Fruit fly (Drosophila melanogaster): Measurements from ENCODE around the gene Sec5.
A peak's percentile ranks its signal among the peaks of the same experiment; 100 is the strongest.

Gene Sec5

dm6 chr2L:3477057-3477755 lies 20.1 kb downstream of the Sec5 start:
- peak; percentile 5 for TF ChIP-seq CG17801 (GFP tag; optimal IDR thresholded peaks at IDR 0.05; ENCODE audit: partially characterized antibody)

dm6 chr2L:3478034-3478880 lies 21.2 kb downstream of the Sec5 start, which contains the start of gene Thor:
Thor (plus strand) TSS chr2L:3478434.
- TF ChIP-seq CG17801 (GFP tag; optimal IDR thresholded peaks at IDR 0.05; ENCODE audit: partially characterized antibody), result peak; percentile 75

- TF ChIP-seq CG17801 (GFP tag; optimal IDR thresholded peaks at IDR 0.05; ENCODE audit: partially characterized antibody), result no peak
Observed at dm6 chr2L:3479697-3480442, 22.8 kb downstream of the Sec5 start.

dm6 chr2L:3480443-3480839 lies 23.3 kb downstream of the Sec5 start:
- TF ChIP-seq CG17801 (GFP tag; optimal IDR thresholded peaks at IDR 0.05; ENCODE audit: partially characterized antibody), result no peak

- TF ChIP-seq CG17801 (GFP tag; optimal IDR thresholded peaks at IDR 0.05; ENCODE audit: partially characterized antibody), result no peak
Observed at dm6 chr2L:3482037-3482436, 24.9 kb downstream of the Sec5 start.

- no peak for TF ChIP-seq CG17801 (GFP tag; optimal IDR thresholded peaks at IDR 0.05; ENCODE audit: partially characterized antibody)
Observed at dm6 chr2L:3482712-3483111, 25.6 kb downstream of the Sec5 start.

dm6 chr2L:3483672-3484071 lies 26.6 kb downstream of the Sec5 start:
- TF ChIP-seq CG17801 (GFP tag; optimal IDR thresholded peaks at IDR 0.05; ENCODE audit: partially characterized antibody), result no peak

dm6 chr2L:3484759-3485158 lies 27.7 kb downstream of the Sec5 start:
- no peak for TF ChIP-seq CG17801 (GFP tag; optimal IDR thresholded peaks at IDR 0.05; ENCODE audit: partially characterized antibody)

dm6 chr2L:3485506-3485905 lies 28.4 kb downstream of the Sec5 start:
- TF ChIP-seq CG17801 (GFP tag; optimal IDR thresholded peaks at IDR 0.05; ENCODE audit: partially characterized antibody), result no peak

- TF ChIP-seq CG17801 (GFP tag; optimal IDR thresholded peaks at IDR 0.05; ENCODE audit: partially characterized antibody), result no peak
Observed at dm6 chr2L:3490971-3491370, 33.9 kb downstream of the Sec5 start, which contains the start of gene CG15414. CG15414 (minus strand) TSS chr2L:3491071.

dm6 chr2L:3493475-3493874 lies 36.4 kb downstream of the Sec5 start:
- no peak for TF ChIP-seq CG17801 (GFP tag; optimal IDR thresholded peaks at IDR 0.05; ENCODE audit: partially characterized antibody)

- TF ChIP-seq CG17801 (GFP tag; optimal IDR thresholded peaks at IDR 0.05; ENCODE audit: partially characterized antibody), result no peak
Observed at dm6 chr2L:3495465-3495864, 38.4 kb downstream of the Sec5 start.

- no peak for TF ChIP-seq CG17801 (GFP tag; optimal IDR thresholded peaks at IDR 0.05; ENCODE audit: partially characterized antibody)
Observed at dm6 chr2L:3504851-3505250, 47.7 kb downstream of the Sec5 start.

dm6 chr2L:3506322-3506721 lies 49.2 kb downstream of the Sec5 start:
- no peak for TF ChIP-seq CG17801 (GFP tag; optimal IDR thresholded peaks at IDR 0.05; ENCODE audit: partially characterized antibody)

dm6 chr2L:3506806-3507205 lies 49.7 kb downstream of the Sec5 start:
- no peak for TF ChIP-seq CG17801 (GFP tag; optimal IDR thresholded peaks at IDR 0.05; ENCODE audit: partially characterized antibody)

Measured in ovary, adult (tissue).